Fruit fly (Drosophila melanogaster) whole organism, embryonic: Measurements from ENCODE around the gene CG6962.

Source experiments
- Adf1 ChIP-seq: fragments of 200-800 bp; sonication (Bioruptor generic); IDR thresholded peaks from 2 replicates; pipeline ENCODE4 v1.3.6; 2022; ENCODE audit warnings: missing biosample characterization, missing genetic modification characterization
- Blimp-1 ChIP-seq: fragments of 200-800 bp; sonication (Bioruptor generic); optimal IDR thresholded peaks from 3 replicates; lab custom pipeline; 2018; ENCODE audit warnings: missing biosample characterization, missing genetic modification characterization, mild to moderate bottlenecking, moderate library complexity, missing genetic modification reagents
- CG10209 ChIP-seq: fragments of 200-800 bp; sonication (Bioruptor generic); optimal IDR thresholded peaks from 3 replicates; lab custom pipeline; 2017; ENCODE audit warnings: missing biosample characterization, mild to moderate bottlenecking, missing genetic modification characterization, missing genetic modification reagents
- CG10565 ChIP-seq: fragments of 200-800 bp; sonication (Bioruptor generic); optimal IDR thresholded peaks from 3 replicates; lab custom pipeline; 2016; ENCODE audit warnings: missing biosample characterization, mild to moderate bottlenecking, missing genetic modification characterization
- CG12071 ChIP-seq: fragments of 200-800 bp; sonication (Bioruptor generic); optimal IDR thresholded peaks from 3 replicates; lab custom pipeline; 2018; ENCODE audit warnings: missing biosample characterization, mild to moderate bottlenecking, missing genetic modification characterization
- CG13287 ChIP-seq: fragments of 200-800 bp; sonication (Bioruptor generic); IDR thresholded peaks from 2 replicates; pipeline ENCODE4 v1.3.6; 2022; ENCODE audit warnings: missing biosample characterization, missing genetic modification characterization; ENCODE audit not compliant: partially characterized antibody
- CG13424 ChIP-seq: fragments of 200-800 bp; sonication (Bioruptor generic); optimal IDR thresholded peaks from 2 replicates; lab custom pipeline; 2019; ENCODE audit warnings: missing biosample characterization, mild to moderate bottlenecking, missing genetic modification characterization, moderate library complexity
- CG16779 ChIP-seq: fragments of 200-800 bp; sonication (Bioruptor generic); IDR thresholded peaks from 2 replicates; pipeline ENCODE4 v1.3.6; 2022; ENCODE audit warnings: missing biosample characterization, missing genetic modification characterization
- CG2199 ChIP-seq: fragments of 200-800 bp; sonication (Bioruptor generic); IDR thresholded peaks from 3 replicates; pipeline ENCODE4 v1.3.6; 2022; ENCODE audit warnings: missing biosample characterization, missing genetic modification characterization
- CG2678 ChIP-seq: fragments of 200-800 bp; sonication (Bioruptor generic); optimal IDR thresholded peaks from 3 replicates; lab custom pipeline; 2019; ENCODE audit warnings: missing biosample characterization, mild to moderate bottlenecking, missing genetic modification characterization, moderate library complexity
- CG34224 ChIP-seq: fragments of 200-800 bp; sonication (Bioruptor generic); IDR thresholded peaks from 3 replicates; pipeline ENCODE4 v1.3.6; 2022; ENCODE audit warnings: missing biosample characterization, missing genetic modification characterization; ENCODE audit not compliant: partially characterized antibody
- CG42726 ChIP-seq: fragments of 200-800 bp; sonication (Bioruptor generic); IDR thresholded peaks from 2 replicates; pipeline ENCODE4 v1.3.6; 2022; ENCODE audit warnings: missing biosample characterization, missing genetic modification characterization; ENCODE audit not compliant: partially characterized antibody
- CG4360 ChIP-seq: fragments of 200-800 bp; sonication (Bioruptor generic); IDR thresholded peaks from 2 replicates; pipeline ENCODE4 v1.3.6; 2022; ENCODE audit warnings: missing biosample characterization, missing genetic modification characterization
- CG5245 ChIP-seq: fragments of 200-800 bp; sonication (Bioruptor generic); optimal IDR thresholded peaks from 3 replicates; lab custom pipeline; 2016; ENCODE audit warnings: missing biosample characterization, missing genetic modification characterization
- CG6765 ChIP-seq: fragments of 200-800 bp; sonication (Bioruptor generic); optimal IDR thresholded peaks from 3 replicates; lab custom pipeline; 2017; ENCODE audit warnings: missing biosample characterization, mild to moderate bottlenecking, missing genetic modification characterization
- CG6813 ChIP-seq: fragments of 200-800 bp; sonication (Bioruptor generic); optimal IDR thresholded peaks from 2 replicates; lab custom pipeline; 2017; ENCODE audit warnings: missing biosample characterization, missing genetic modification characterization, mild to moderate bottlenecking, moderate library complexity, missing genetic modification reagents
- CG8290 ChIP-seq, 3 experiments: fragments of 200-800 bp; sonication (Bioruptor generic); optimal IDR thresholded peaks; 2 replicates each; lab custom pipeline; 2016 to 2019; ENCODE audit warnings: missing biosample characterization in 3 of 3, missing genetic modification characterization in 3 of 3, mild to moderate bottlenecking in 2 of 3, moderate library complexity in 1 of 3
- CG9932 ChIP-seq: fragments of 200-800 bp; sonication (Bioruptor generic); IDR thresholded peaks from 2 replicates; pipeline ENCODE4 v1.3.6; 2022; ENCODE audit warnings: missing biosample characterization, missing genetic modification characterization
- CHES-1-like ChIP-seq: fragments of 200-800 bp; sonication (Bioruptor generic); optimal IDR thresholded peaks from 2 replicates; lab custom pipeline; 2016; ENCODE audit warnings: missing biosample characterization, missing genetic modification characterization
- Deaf1 ChIP-seq: fragments of 200-800 bp; optimal IDR thresholded peaks from 3 replicates; lab custom pipeline; 2019; ENCODE audit warnings: missing biosample characterization, mild to moderate bottlenecking, missing genetic modification characterization, moderate library complexity
- Drgx ChIP-seq: fragments of 200-800 bp; sonication (Bioruptor generic); IDR thresholded peaks from 2 replicates; pipeline ENCODE4 v1.3.6; 2022; ENCODE audit warnings: missing biosample characterization, missing genetic modification characterization
- Ets65A ChIP-seq: fragments of 200-800 bp; sonication (Bioruptor generic); peaks from one replicate; lab custom pipeline; 2016; ENCODE audit warnings: missing biosample characterization, missing genetic modification characterization
- HLH3B ChIP-seq: fragments of 200-800 bp; sonication (Bioruptor generic); IDR thresholded peaks from 2 replicates; pipeline ENCODE4 v1.3.6; 2022; ENCODE audit warnings: missing biosample characterization, missing genetic modification characterization
- HLH4C ChIP-seq: fragments of 200-800 bp; sonication (Bioruptor generic); IDR thresholded peaks from 3 replicates; pipeline ENCODE4 v1.3.6; 2022; ENCODE audit warnings: missing biosample characterization, missing genetic modification characterization; ENCODE audit not compliant: partially characterized antibody
- HmgD ChIP-seq: fragments of 200-800 bp; sonication (Bioruptor generic); optimal IDR thresholded peaks from 3 replicates; lab custom pipeline; 2016; ENCODE audit warnings: missing biosample characterization, missing genetic modification characterization
- Mad ChIP-seq: fragments of 200-800 bp; sonication (Bioruptor generic); optimal IDR thresholded peaks from 2 replicates; lab custom pipeline; 2016; ENCODE audit warnings: missing biosample characterization, missing genetic modification characterization
- Med ChIP-seq: fragments of 200-800 bp; sonication (Bioruptor generic); peaks from one replicate; lab custom pipeline; 2016; ENCODE audit warnings: missing biosample characterization, missing genetic modification characterization, mild to moderate bottlenecking, inconsistent platforms, moderate library complexity
- NC2α ChIP-seq: fragments of 200-800 bp; sonication (Bioruptor generic); optimal IDR thresholded peaks from 2 replicates; lab custom pipeline; 2016; ENCODE audit warnings: missing biosample characterization, missing genetic modification characterization
- Neu2 ChIP-seq: fragments of 200-800 bp; sonication (Bioruptor generic); optimal IDR thresholded peaks from 3 replicates; lab custom pipeline; 2016; ENCODE audit warnings: missing biosample characterization, missing genetic modification characterization, borderline replicate concordance
- Poxn ChIP-seq: fragments of 200-800 bp; sonication (Bioruptor generic); IDR thresholded peaks from 2 replicates; pipeline ENCODE4 v1.3.6; 2022; ENCODE audit warnings: missing biosample characterization, missing genetic modification characterization
- al ChIP-seq: fragments of 200-800 bp; sonication (Bioruptor generic); IDR thresholded peaks from 2 replicates; pipeline ENCODE4 v1.3.6; 2022; ENCODE audit warnings: missing biosample characterization, missing genetic modification characterization
- ato ChIP-seq: fragments of 200-800 bp; sonication (Bioruptor generic); IDR thresholded peaks from 2 replicates; pipeline ENCODE4 v1.3.6; 2022; ENCODE audit warnings: missing biosample characterization, missing genetic modification characterization; ENCODE audit not compliant: partially characterized antibody
- bigmax ChIP-seq: fragments of 200-800 bp; sonication (Bioruptor generic); optimal IDR thresholded peaks from 2 replicates; lab custom pipeline; 2018; ENCODE audit warnings: missing biosample characterization, mild to moderate bottlenecking, missing genetic modification characterization
- btn ChIP-seq: fragments of 200-800 bp; sonication (Bioruptor generic); optimal IDR thresholded peaks from 2 replicates; lab custom pipeline; 2016; ENCODE audit warnings: missing biosample characterization, missing genetic modification characterization
- caup ChIP-seq: fragments of 200-800 bp; sonication (Bioruptor generic); optimal IDR thresholded peaks from 3 replicates; lab custom pipeline; 2017; ENCODE audit warnings: missing biosample characterization, mild to moderate bottlenecking, missing genetic modification characterization, moderate library complexity; ENCODE audit not compliant: severe bottlenecking
- cg ChIP-seq: fragments of 200-800 bp; sonication (Bioruptor generic); optimal IDR thresholded peaks from 3 replicates; lab custom pipeline; 2019; ENCODE audit warnings: missing biosample characterization, mild to moderate bottlenecking, missing genetic modification characterization, moderate library complexity
- chn ChIP-seq: fragments of 200-800 bp; sonication (Bioruptor generic); optimal IDR thresholded peaks from 2 replicates; lab custom pipeline; 2016; ENCODE audit warnings: missing biosample characterization, missing genetic modification characterization
- da ChIP-seq: fragments of 200-800 bp; sonication (Bioruptor generic); optimal IDR thresholded peaks from 2 replicates; lab custom pipeline; 2016; ENCODE audit warnings: missing biosample characterization, missing genetic modification characterization
- klu ChIP-seq: fragments of 200-800 bp; sonication (Bioruptor generic); IDR thresholded peaks from 2 replicates; pipeline ENCODE4 v1.3.6; 2022; ENCODE audit warnings: missing biosample characterization, missing genetic modification characterization
- mld ChIP-seq: fragments of 200-800 bp; sonication (Bioruptor generic); IDR thresholded peaks from 3 replicates; pipeline ENCODE4 v1.3.6; 2022; ENCODE audit warnings: missing biosample characterization, missing genetic modification characterization; ENCODE audit not compliant: partially characterized antibody
- otp ChIP-seq: fragments of 200-800 bp; sonication (Bioruptor generic); IDR thresholded peaks from 3 replicates; pipeline ENCODE4, ENCODE4 v1.3.6; 2022; ENCODE audit warnings: missing biosample characterization, missing genetic modification characterization
- pan ChIP-seq, 4 experiments: fragments of >200 bp in 3 of 4; fragments of 200-800 bp in 1 of 4; sonication (Bioruptor generic) in 1 of 4; optimal IDR thresholded peaks in 3 of 4; IDR thresholded peaks in 1 of 4; 2 replicates each; pipeline versions ENCODE4 v1.3.6 to Lab custom; 2017 to 2022; ENCODE audit warnings: missing biosample characterization in 2 of 4, missing genetic modification characterization in 2 of 4, mixed read lengths in 1 of 4
- pho ChIP-seq: fragments of 200-800 bp; sonication (Bioruptor generic); optimal IDR thresholded peaks from 2 replicates; lab custom pipeline; 2016; ENCODE audit warnings: missing biosample characterization, missing genetic modification characterization
- shn ChIP-seq: fragments of 200-800 bp; sonication (Bioruptor generic); optimal IDR thresholded peaks from 3 replicates; lab custom pipeline; 2016; ENCODE audit warnings: missing biosample characterization, missing genetic modification characterization
- so ChIP-seq: fragments of 200-800 bp; sonication (Bioruptor generic); IDR thresholded peaks from 3 replicates; pipeline ENCODE4 v1.3.6; 2022; ENCODE audit warnings: missing biosample characterization, missing genetic modification characterization
- sr ChIP-seq: fragments of 200-800 bp; sonication (Bioruptor generic); IDR thresholded peaks from 3 replicates; pipeline ENCODE4 v1.3.6; 2022; ENCODE audit warnings: missing biosample characterization, missing genetic modification characterization
- ssp ChIP-seq: fragments of 200-800 bp; sonication (Bioruptor generic); IDR thresholded peaks from 2 replicates; pipeline ENCODE4 v1.3.6; 2022; ENCODE audit warnings: missing biosample characterization, missing genetic modification characterization
- vnd ChIP-seq: fragments of 200-800 bp; sonication (Bioruptor generic); IDR thresholded peaks from 3 replicates; pipeline ENCODE4 v1.3.6; 2022; ENCODE audit warnings: missing biosample characterization, missing genetic modification characterization; ENCODE audit not compliant: partially characterized antibody

The CG6962 gene

DNA sequence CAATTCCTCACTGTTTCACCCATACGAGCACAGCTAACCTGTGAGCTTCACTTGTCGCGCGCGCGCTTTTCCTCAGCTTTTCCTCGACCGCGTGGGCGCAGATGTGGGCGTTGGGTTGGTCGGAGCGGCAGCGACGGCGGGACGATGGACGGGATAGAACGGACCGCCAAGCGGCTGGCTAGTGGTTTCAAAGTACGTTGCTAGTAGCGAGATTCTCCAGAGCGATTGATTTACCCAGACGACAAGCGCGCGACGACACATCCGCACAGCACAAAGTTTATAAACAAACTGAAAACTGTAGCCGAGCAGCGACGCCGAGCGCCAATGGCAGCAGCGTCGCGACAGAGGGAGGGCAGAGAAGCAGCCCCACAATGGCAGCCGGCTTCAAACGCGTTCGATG lies 13.2 kb downstream of the CG6962 start, which contains the start of gene CG6959 (continued):
- TF ChIP-seq CG2199 (GFP tag; lab: Robert Waterston, UW) (0 out of 3 replicates have a peak, but pooled peaks have one; percentile 59), Med (GFP tag; lab: Kevin White, UChicago) (peak; percentile 92), mld (peak; percentile 53; the same call in 1 of the 3 replicates), CG5245 (GFP tag; lab: Kevin White, UChicago) (no peak), CG2678 (tag; lab: Kevin White, UChicago) (no peak), sr (GFP tag; lab: Robert Waterston, UW) (peak; percentile 71), Mad (GFP tag; lab: Kevin White, UChicago) (no peak), Deaf1 (tag; lab: Kevin White, UChicago) (peak; percentile 77), Ets65A (GFP tag; lab: Kevin White, UChicago) (peak; percentile 13), CG34224 (GFP tag; lab: Robert Waterston, UW) (peak; percentile 38; the same call in 2 of the 3 replicates), Drgx (peak; percentile 63), btn (GFP tag; lab: Kevin White, UChicago) (peak; percentile 11), CG13287 (GFP tag; lab: Robert Waterston, UW) (peak; percentile 22; the same call in 1 of the 2 replicates), CG4360 (GFP tag; lab: Robert Waterston, UW) (0 out of 2 replicates have a peak, but pooled peaks have one; percentile 14), cg (GFP tag; lab: Kevin White, UChicago) (peak; percentile 23), CG13424 (no peak), caup (GFP tag; lab: Kevin White, UChicago) (peak; percentile 37), CG9932 (GFP tag; lab: Robert Waterston, UW) (0 out of 2 replicates have a peak, but pooled peaks have one; percentile 26), CG42726 (GFP tag; lab: Robert Waterston, UW) (peak; percentile 50; the same call in 1 of the 2 replicates), Poxn (GFP tag; lab: Robert Waterston, UW) (no peak), otp (GFP tag; lab: Robert Waterston, UW) (peak; percentile 62; the same call in 1 of the 3 replicates), al (no peak), ssp (GFP tag; lab: Robert Waterston, UW) (no peak), HmgD (GFP tag; lab: Kevin White, UChicago) (peak; percentile 4), NC2α (GFP tag; lab: Kevin White, UChicago) (no peak), CG6813 (GFP tag; lab: Kevin White, UChicago) (peak; percentile 50), Adf1 (GFP tag; lab: Robert Waterston, UW) (peak; percentile 98), vnd (no peak), CHES-1-like (GFP tag; lab: Kevin White, UChicago) (peak; percentile 41), CG16779 (GFP tag; lab: Robert Waterston, UW) (0 out of 2 replicates have a peak, but pooled peaks have one; percentile 40), chn (GFP tag; lab: Kevin White, UChicago) (peak; percentile 17), shn (peak; percentile 2), CG8290 (GFP tag; optimal IDR thresholded peaks at IDR 0.05; lab: Kevin White, UChicago) (no peak), CG8290 (tag; optimal IDR thresholded peaks at IDR 0.05; lab: Kevin White, UChicago) (peak in 1 of 2 experiments; percentile 46), CG12071 (GFP tag; lab: Kevin White, UChicago) (peak; percentile 11), CG10565 (GFP tag; lab: Kevin White, UChicago) (no peak), CG10209 (no peak), Neu2 (GFP tag; lab: Kevin White, UChicago) (no peak), ato (GFP tag; lab: Robert Waterston, UW) (peak; percentile 57), Blimp-1 (no peak), pho (GFP tag; lab: Kevin White, UChicago) (peak; percentile 16), da (no peak), bigmax (peak; percentile 6), so (peak; percentile 41; the same call in 1 of the 3 replicates), klu (GFP tag; lab: Robert Waterston, UW) (0 out of 2 replicates have a peak, but pooled peaks have one; percentile 7), CG6765 (GFP tag; lab: Kevin White, UChicago) (peak; percentile 30), HLH4C (GFP tag; lab: Robert Waterston, UW) (0 out of 3 replicates have a peak, but pooled peaks have one; percentile 34), pan (optimal IDR thresholded peaks at IDR 0.05; lab: Kevin White, UChicago) (no peak), pan (GFP tag; optimal IDR thresholded peaks at IDR 0.05 in 1 of 2, IDR thresholded peaks at IDR 0.05 in 1 of 2) (peak in 1 of 2 experiments; percentile 36), HLH3B (GFP tag; lab: Robert Waterston, UW) (peak; percentile 8; the same call in 1 of the 2 replicates)
